Fruit fly (Drosophila melanogaster): ENCODE measurements around the gene sds22.

sds22 gene

DNA sequence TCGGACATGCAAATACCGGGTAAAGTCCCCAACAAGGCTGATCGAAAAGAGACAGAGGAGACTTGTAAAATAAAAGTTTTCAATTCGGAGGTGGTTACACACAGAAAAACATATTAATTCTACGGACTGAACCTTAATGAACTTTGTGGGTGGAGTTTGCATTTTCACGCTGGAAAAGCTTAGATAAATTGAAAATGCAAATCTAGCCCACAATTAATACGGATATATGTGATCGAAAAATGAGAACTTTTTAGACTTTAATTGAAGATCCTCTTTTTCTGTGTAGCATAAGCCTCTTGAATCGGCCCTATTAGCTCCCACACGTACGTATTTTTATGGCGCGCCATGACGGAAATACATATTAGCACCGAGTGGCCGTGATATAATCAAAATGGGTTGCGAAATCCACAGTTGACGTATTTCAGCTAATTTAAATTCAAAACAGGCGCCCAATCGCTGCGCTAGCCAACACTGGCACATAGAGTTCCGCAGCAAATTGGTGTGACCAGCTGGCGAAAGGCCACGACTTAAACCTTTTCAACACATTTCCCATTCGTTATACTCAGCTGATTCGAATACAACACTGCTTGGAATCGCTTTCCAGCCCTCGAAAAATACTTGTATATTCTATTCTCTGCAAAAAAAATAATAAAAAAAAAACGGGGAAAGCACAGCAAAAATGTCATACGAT, 5.9 kb upstream of the sds22 start (continued):
- TF ChIP-seq en (GFP tag; optimal IDR thresholded peaks at IDR 0.05) (no peak), Nf-YC (tag; optimal IDR thresholded peaks at IDR 0.05) (peak; percentile 24), sna (GFP tag; IDR thresholded peaks at IDR 0.05; ENCODE audit: partially characterized antibody) (0 out of 2 replicates have a peak, but pooled peaks have one; percentile 53), CG9727 (GFP tag; optimal IDR thresholded peaks at IDR 0.05) (peak; percentile 46), Dbx (GFP tag; IDR thresholded peaks at IDR 0.05) (peak; percentile 79), yki (optimal IDR thresholded peaks at IDR 0.05) (no peak), btn (GFP tag; optimal IDR thresholded peaks at IDR 0.05) (no peak), Hr78 (GFP tag; optimal IDR thresholded peaks at IDR 0.05) (no peak), bsh (GFP tag; optimal IDR thresholded peaks at IDR 0.05) (peak in 1 of 2 experiments; percentile 33), NC2β (GFP tag; optimal IDR thresholded peaks at IDR 0.05) (peak; percentile 31), so (GFP tag; IDR thresholded peaks at IDR 0.05) (no peak), pb (GFP tag; optimal IDR thresholded peaks at IDR 0.05) (peak; percentile 57), CG11695 (GFP tag; IDR thresholded peaks at IDR 0.05) (peak; percentile 53; the same call in 2 of the 3 replicates), Nf-YB (GFP tag; optimal IDR thresholded peaks at IDR 0.05) (no peak), CG33557 (GFP tag; optimal IDR thresholded peaks at IDR 0.05) (peak; percentile 8), E2f2 (GFP tag; IDR thresholded peaks at IDR 0.05) (peak; percentile 98), Ptx1 (GFP tag; IDR thresholded peaks at IDR 0.05) (peak; percentile 58; the same call in 1 of the 2 replicates), Dref (GFP tag; IDR thresholded peaks at IDR 0.05) (peak; percentile 41; the same call in 1 of the 2 replicates), CG8944 (GFP tag; optimal IDR thresholded peaks at IDR 0.05) (peak; percentile 56), sim (GFP tag; IDR thresholded peaks at IDR 0.05) (no peak), CG3281 (GFP tag; optimal IDR thresholded peaks at IDR 0.05) (peak; percentile 71), Awh (GFP tag; IDR thresholded peaks at IDR 0.05) (no peak), jing (GFP tag; optimal IDR thresholded peaks at IDR 0.05) (peak; percentile 23), sens-2 (GFP tag; IDR thresholded peaks at IDR 0.05) (no peak), CG17912 (GFP tag; optimal IDR thresholded peaks at IDR 0.05) (peak; percentile 57), p53 (GFP tag; optimal IDR thresholded peaks at IDR 0.05) (peak; percentile 40), Ets65A (GFP tag) (peak; percentile 98), CG30020 (tag; optimal IDR thresholded peaks at IDR 0.05) (peak; percentile 31), Bdp1 (GFP tag; optimal IDR thresholded peaks at IDR 0.05) (peak; percentile 59), hbn (GFP tag; IDR thresholded peaks at IDR 0.05; ENCODE audit: partially characterized antibody) (no peak), Stat92E (GFP tag; optimal IDR thresholded peaks at IDR 0.05) (no peak), schlank (tag; optimal IDR thresholded peaks at IDR 0.05) (peak; percentile 5), Mes4 (GFP tag; optimal IDR thresholded peaks at IDR 0.05) (peak; percentile 65), zf30C (GFP tag; optimal IDR thresholded peaks at IDR 0.05) (no peak), CG15479 (GFP tag; optimal IDR thresholded peaks at IDR 0.05) (no peak), Jarid2 (GFP tag; optimal IDR thresholded peaks at IDR 0.05) (peak; percentile 28), CG13624 (GFP tag; optimal IDR thresholded peaks at IDR 0.05) (peak; percentile 80), Meics (GFP tag; optimal IDR thresholded peaks at IDR 0.05) (peak; percentile 68), Mrtf (GFP tag; IDR thresholded peaks at IDR 0.05) (peak; percentile 62; the same call in 2 of the 3 replicates), NfI (GFP tag; optimal IDR thresholded peaks at IDR 0.05) (peak; percentile 61), croc (GFP tag; conservative IDR thresholded peaks at IDR 0.05) (no peak), CG16779 (GFP tag; IDR thresholded peaks at IDR 0.05) (0 out of 2 replicates have a peak, but pooled peaks have one; percentile 18), CG31388 (GFP tag; optimal IDR thresholded peaks at IDR 0.05) (no peak), nmo (GFP tag; optimal IDR thresholded peaks at IDR 0.05) (peak; percentile 35), sima (GFP tag; optimal IDR thresholded peaks at IDR 0.05) (no peak), unpg (GFP tag; optimal IDR thresholded peaks at IDR 0.05) (peak; percentile 7), emc (GFP tag; optimal IDR thresholded peaks at IDR 0.05) (no peak), H2.0 (GFP tag; IDR thresholded peaks at IDR 0.05) (no peak), CG11093 (GFP tag; IDR thresholded peaks at IDR 0.05) (peak; percentile 46; the same call in 1 of the 3 replicates), bab2 (GFP tag; optimal IDR thresholded peaks at IDR 0.05) (peak; percentile 53)

Data from whole organism, embryonic.